Worm (Caenorhabditis elegans): ENCODE measurements around the gene zip-9.

The zip-9 gene

DNA sequence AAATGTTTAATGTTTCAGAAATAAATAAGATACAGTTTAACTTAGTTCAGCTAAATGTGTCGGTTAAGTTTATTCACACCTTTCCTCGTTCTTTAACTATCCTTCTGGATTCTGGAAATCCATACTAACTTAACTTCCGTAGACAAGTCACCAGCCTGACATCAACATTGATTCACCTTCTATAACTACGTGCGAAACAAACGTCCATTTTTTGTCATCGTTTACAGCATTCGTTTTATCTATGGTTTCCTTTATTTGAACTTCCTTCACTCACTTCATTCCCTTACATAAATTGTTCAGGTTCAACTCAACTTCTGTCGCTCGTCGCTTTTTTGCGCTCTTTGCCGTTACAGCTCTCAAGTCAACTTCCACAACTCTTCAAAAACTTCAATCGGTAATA lies 1.1 kb upstream of the zip-9 start, which contains the start of gene F17C11.26:
Gene F17C11.26 (plus strand): TSS at position 301 of the 400 bp plus-strand sequence.
- TF ChIP-seq ztf-25 (GFP tag; IDR thresholded peaks at IDR 0.05) = no peak
- TF ChIP-seq snpc-3.4 (tag; optimal IDR thresholded peaks at IDR 0.05) = no peak
- TF ChIP-seq ama-1 (optimal IDR thresholded peaks at IDR 0.05) = peak; percentile 62
- TF ChIP-seq ama-1 (GFP tag; optimal IDR thresholded peaks at IDR 0.05) = no peak
- no peak for TF ChIP-seq nhr-80 (tag; optimal IDR thresholded peaks at IDR 0.05)
- TF ChIP-seq let-526 (GFP tag; IDR thresholded peaks at IDR 0.05) = no peak
- TF ChIP-seq Y53G8AR.9 (GFP tag; conservative IDR thresholded peaks at IDR 0.05) = no peak
- TF ChIP-seq ztf-22 (GFP tag; optimal IDR thresholded peaks at IDR 0.05) = no peak
- no peak for TF ChIP-seq attf-3 (GFP tag; conservative IDR thresholded peaks at IDR 0.05)

DNA sequence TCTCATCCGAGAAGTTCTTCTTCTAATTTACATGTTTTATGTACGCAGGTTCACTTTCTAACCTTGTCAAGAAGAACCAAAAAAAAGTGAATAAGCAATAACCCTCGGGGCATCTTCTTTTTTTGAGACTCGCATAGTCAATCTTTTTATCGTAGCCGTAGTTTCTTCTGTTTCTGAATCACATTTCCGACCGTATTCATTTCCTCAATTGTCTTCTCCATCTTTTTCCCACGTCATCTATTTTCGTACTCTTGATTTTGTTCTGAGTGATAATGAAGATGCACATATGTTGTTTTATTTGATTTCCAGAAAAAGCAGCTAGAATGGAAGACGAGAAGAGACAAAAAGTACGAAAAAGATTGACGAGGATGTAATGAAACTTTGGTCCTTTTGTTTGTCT lies 2.6 kb downstream of the zip-9 start:
- TF ChIP-seq Y53F4B.3 (GFP tag; IDR thresholded peaks at IDR 0.05) (no peak), ztf-26 (tag; optimal IDR thresholded peaks at IDR 0.05) (no peak), pha-4 (tag; optimal IDR thresholded peaks at IDR 0.05) (no peak), F23B12.7 (tag; optimal IDR thresholded peaks at IDR 0.05; ENCODE audit: insufficient read depth) (no peak), C17E4.6 (GFP tag; IDR thresholded peaks at IDR 0.05) (no peak), ceh-27 (GFP tag; optimal IDR thresholded peaks at IDR 0.05) (no peak), rec-8 (tag; optimal IDR thresholded peaks at IDR 0.05) (no peak)

DNA sequence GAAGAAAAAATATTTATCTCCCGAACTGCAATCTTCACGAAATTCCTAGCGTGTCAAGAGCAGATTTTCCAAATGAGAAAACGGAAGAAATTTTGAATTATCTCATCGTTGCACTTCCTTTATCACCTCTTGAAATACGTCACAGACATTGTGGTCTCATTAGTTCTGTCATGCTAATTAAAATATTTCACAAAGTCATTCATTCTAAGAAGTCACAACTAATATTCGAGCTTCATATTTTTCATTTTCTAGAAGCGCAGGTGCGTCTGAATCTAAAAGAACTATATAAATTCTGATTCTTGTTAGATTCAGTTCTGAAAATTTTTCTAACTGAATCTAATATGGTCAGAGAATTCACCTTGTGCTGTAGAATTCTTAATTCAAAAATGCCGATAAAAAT lies 4.9 kb downstream of the zip-9 start:
- no peak for TF ChIP-seq somi-1 (GFP tag; optimal IDR thresholded peaks at IDR 0.05)

DNA sequence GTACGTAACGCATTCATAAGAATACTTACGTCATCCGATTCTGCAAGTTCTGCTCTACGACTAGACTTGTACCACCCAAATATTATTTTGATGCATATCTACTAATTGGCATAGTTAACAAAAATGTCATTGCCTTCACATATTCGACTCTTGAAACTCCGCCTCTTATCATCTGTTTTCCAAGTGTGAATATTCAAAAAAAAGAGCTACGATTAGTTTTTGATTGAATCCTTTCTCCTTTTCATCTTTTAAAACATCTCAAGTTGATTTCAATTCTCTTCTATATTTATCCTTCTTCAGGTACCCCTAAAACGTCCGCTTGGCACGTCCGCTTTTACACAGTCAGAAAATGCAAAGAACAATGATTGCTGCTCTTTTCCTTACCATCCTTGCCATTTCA lies 5.7 kb downstream of the zip-9 start, which contains the start of gene F17C11.2:
Gene F17C11.2 (plus strand): TSS at position 301 of the 400 bp plus-strand sequence.
- TF ChIP-seq rec-8 (tag; optimal IDR thresholded peaks at IDR 0.05) = no peak
- TF ChIP-seq mes-4 (tag; optimal IDR thresholded peaks at IDR 0.05) = no peak
- TF ChIP-seq ZK185.1 (tag; optimal IDR thresholded peaks at IDR 0.05; ENCODE audit: poor library complexity, severe bottlenecking) = no peak
- no peak for TF ChIP-seq sdz-38 (tag; optimal IDR thresholded peaks at IDR 0.05)
- no peak for TF ChIP-seq somi-1 (GFP tag; optimal IDR thresholded peaks at IDR 0.05)
- TF ChIP-seq bed-2 (GFP tag; IDR thresholded peaks at IDR 0.05) = no peak
- TF ChIP-seq let-526 (GFP tag; IDR thresholded peaks at IDR 0.05) = no peak
- no peak for TF ChIP-seq B0035.1 (tag; optimal IDR thresholded peaks at IDR 0.05)
- no peak for TF ChIP-seq snpc-4 (GFP tag; optimal IDR thresholded peaks at IDR 0.05)
- no peak for TF ChIP-seq snpc-4 (tag; optimal IDR thresholded peaks at IDR 0.05)

DNA sequence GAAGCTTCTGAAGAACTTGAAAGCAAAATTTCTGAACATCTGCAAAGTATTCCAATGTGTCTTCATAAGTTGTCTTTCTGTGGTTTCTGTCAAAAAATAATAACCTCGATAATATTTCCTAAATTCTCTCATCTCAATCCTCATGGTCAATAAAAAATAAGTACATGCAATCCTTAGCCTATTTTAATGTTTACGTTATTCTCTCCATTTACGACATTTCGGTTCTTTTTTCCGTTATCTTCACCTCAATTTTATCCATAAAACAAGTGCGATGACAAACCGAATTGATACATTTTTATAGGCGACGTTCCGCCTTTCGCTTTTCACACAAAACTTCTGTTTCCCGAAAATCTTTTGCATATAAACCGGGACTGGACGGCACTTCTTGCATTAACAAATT lies 7.2 kb downstream of the zip-9 start, which contains the start of gene col-153:
Gene col-153 (plus strand): TSS at position 301 of the 400 bp plus-strand sequence.
- TF ChIP-seq lin-54 (GFP tag; optimal IDR thresholded peaks at IDR 0.05) (no peak), ztf-22 (GFP tag; optimal IDR thresholded peaks at IDR 0.05) (no peak), F39B2.1 (GFP tag; IDR thresholded peaks at IDR 0.05) (no peak), ceh-27 (GFP tag; optimal IDR thresholded peaks at IDR 0.05) (no peak), lsy-27 (tag; optimal IDR thresholded peaks at IDR 0.05; ENCODE audit: borderline replicate concordance, insufficient read depth) (no peak), lir-1 (GFP tag; conservative IDR thresholded peaks at IDR 0.05) (no peak), hlh-26 (GFP tag; conservative IDR thresholded peaks at IDR 0.05) (no peak), ccch-3 (GFP tag; optimal IDR thresholded peaks at IDR 0.05) (no peak)

Data from whole organism, young adult.